Fruit fly (Drosophila melanogaster) whole organism, adult: ENCODE measurements around the gene slpr.

Experiments used
- CG11617 ChIP-seq: fragments of 200-800 bp; sonication (Bioruptor generic); optimal IDR thresholded peaks from 2 replicates; lab custom pipeline; 2017; ENCODE audit warnings: mild to moderate bottlenecking, missing biosample characterization, missing genetic modification reagents, missing genetic modification characterization
- CG14711 ChIP-seq: fragments of 200-800 bp; sonication (Bioruptor generic); optimal IDR thresholded peaks from 2 replicates; lab custom pipeline; 2018; ENCODE audit warnings: missing biosample characterization, mild to moderate bottlenecking, missing genetic modification characterization, moderate library complexity
- CG1620 ChIP-seq: fragments of 200-800 bp; sonication (Bioruptor generic); optimal IDR thresholded peaks from 2 replicates; lab custom pipeline; 2016; ENCODE audit warnings: missing biosample characterization, missing genetic modification characterization
- CG33017 ChIP-seq: fragments of 200-800 bp; sonication (Bioruptor generic); optimal IDR thresholded peaks from 2 replicates; lab custom pipeline; 2018; ENCODE audit warnings: missing biosample characterization, mild to moderate bottlenecking, missing genetic modification characterization, moderate library complexity
- CG5204 ChIP-seq: fragments of 200-800 bp; sonication (Bioruptor generic); optimal IDR thresholded peaks from 2 replicates; lab custom pipeline; 2016; ENCODE audit warnings: missing biosample characterization, missing genetic modification characterization
- Clk ChIP-seq: fragments of 200-800 bp; sonication (Bioruptor generic); optimal IDR thresholded peaks from 2 replicates; lab custom pipeline; 2017; ENCODE audit warnings: missing biosample characterization, missing genetic modification characterization
- Crg-1 ChIP-seq: fragments of 200-800 bp; sonication (Bioruptor generic); optimal IDR thresholded peaks from 2 replicates; lab custom pipeline; 2016; ENCODE audit warnings: missing biosample characterization, missing genetic modification characterization
- Hr96 ChIP-seq: fragments of 200-800 bp; sonication (Bioruptor generic); optimal IDR thresholded peaks from 2 replicates; lab custom pipeline; 2016; ENCODE audit warnings: missing biosample characterization, missing genetic modification characterization
- Mnt ChIP-seq: fragments of 200-800 bp; sonication (Bioruptor generic); optimal IDR thresholded peaks from 2 replicates; lab custom pipeline; 2016; ENCODE audit warnings: missing biosample characterization, mild to moderate bottlenecking, missing genetic modification characterization
- bab1 ChIP-seq: fragments of 200-800 bp; sonication (Bioruptor generic); optimal IDR thresholded peaks from 3 replicates; lab custom pipeline; 2019; ENCODE audit warnings: missing biosample characterization, mild to moderate bottlenecking, missing genetic modification characterization, moderate library complexity
- cnc ChIP-seq, 2 experiments: fragments of >200 bp; optimal IDR thresholded peaks; 2 replicates each; lab custom pipeline; 2017
- kay ChIP-seq: fragments of 200-800 bp; sonication (Bioruptor generic); peaks from one replicate; lab custom pipeline; 2016; ENCODE audit warnings: missing biosample characterization, missing genetic modification characterization, borderline replicate concordance
- tj ChIP-seq: fragments of 200-800 bp; sonication (Bioruptor generic); optimal IDR thresholded peaks from 3 replicates; lab custom pipeline; 2017; ENCODE audit warnings: missing biosample characterization, mild to moderate bottlenecking, missing genetic modification characterization, moderate library complexity

DNA sequence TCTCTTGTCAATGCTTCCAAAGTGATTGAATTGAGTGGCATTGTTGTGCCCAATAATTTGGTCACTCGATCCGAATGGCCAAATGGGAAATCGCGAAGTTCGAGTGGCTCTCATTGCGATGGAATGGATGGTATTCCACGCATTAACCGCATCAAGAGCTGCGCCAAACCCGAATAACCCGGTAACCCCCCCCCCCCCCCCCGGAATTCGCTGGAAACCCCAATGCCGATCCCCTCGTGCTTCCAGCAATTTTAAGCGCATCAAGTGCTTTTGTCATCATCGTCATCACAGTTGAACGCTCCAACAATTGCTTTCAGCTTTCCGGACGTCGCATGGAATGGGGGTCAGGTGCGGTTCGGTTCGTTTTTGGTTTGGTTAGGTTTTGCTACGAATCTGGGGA lies 29.6 kb upstream of the slpr start:
- TF ChIP-seq Hr96, result no peak
- TF ChIP-seq cnc (optimal IDR thresholded peaks at IDR 0.05; lab: Kevin White, UChicago), result no peak
- TF ChIP-seq tj (GFP tag; lab: Kevin White, UChicago), result no peak
- no peak for TF ChIP-seq CG33017 (tag; lab: Kevin White, UChicago)
- TF ChIP-seq Crg-1 (GFP tag; lab: Kevin White, UChicago), result no peak
- TF ChIP-seq CG14711, result no peak
- no peak for TF ChIP-seq kay
- no peak for TF ChIP-seq CG5204
- no peak for TF ChIP-seq bab1
- TF ChIP-seq Clk (GFP tag; lab: Kevin White, UChicago), result no peak
- no peak for TF ChIP-seq CG11617 (GFP tag; lab: Kevin White, UChicago)
- TF ChIP-seq CG1620 (GFP tag; lab: Kevin White, UChicago), result no peak
- no peak for TF ChIP-seq Mnt
